Fruit fly (Drosophila melanogaster) whole organism, embryonic: Measurements from ENCODE around the gene Cnot4.

Experiments used
- CG16779 ChIP-seq: fragments of 200-800 bp; sonication (Bioruptor generic); IDR thresholded peaks from 2 replicates; pipeline ENCODE4 v1.3.6; 2022; ENCODE audit warnings: missing biosample characterization, missing genetic modification characterization
- CG2712 ChIP-seq: fragments of 200-800 bp; optimal IDR thresholded peaks from 3 replicates; lab custom pipeline; 2019; ENCODE audit warnings: missing biosample characterization, mild to moderate bottlenecking, missing genetic modification characterization, moderate library complexity
- CG3065 ChIP-seq: fragments of 200-800 bp; sonication (Bioruptor generic); optimal IDR thresholded peaks from 2 replicates; lab custom pipeline; 2016; ENCODE audit warnings: missing biosample characterization, missing genetic modification characterization
- ERR ChIP-seq: fragments of 200-800 bp; sonication (Bioruptor generic); optimal IDR thresholded peaks from 2 replicates; lab custom pipeline; 2016; ENCODE audit warnings: missing biosample characterization, missing genetic modification characterization
- HLH4C ChIP-seq: fragments of 200-800 bp; sonication (Bioruptor generic); IDR thresholded peaks from 3 replicates; pipeline ENCODE4 v1.3.6; 2022; ENCODE audit warnings: missing biosample characterization, missing genetic modification characterization; ENCODE audit not compliant: partially characterized antibody
- Nf-YA ChIP-seq: fragments of 200-800 bp; sonication (Bioruptor generic); IDR thresholded peaks from 2 replicates; pipeline ENCODE4 v1.3.6; 2022; ENCODE audit warnings: missing biosample characterization, missing genetic modification characterization
- Rfx ChIP-seq: fragments of 200-800 bp; sonication (Bioruptor generic); IDR thresholded peaks from 2 replicates; pipeline ENCODE4 v1.3.6; 2022; ENCODE audit warnings: missing biosample characterization, missing genetic modification characterization
- chinmo ChIP-seq: fragments of 200-800 bp; sonication (Bioruptor generic); IDR thresholded peaks from 4 replicates; pipeline ENCODE4 v1.3.6; 2022; ENCODE audit warnings: missing biosample characterization, missing genetic modification characterization; ENCODE audit not compliant: partially characterized antibody
- jing ChIP-seq: fragments of 200-800 bp; sonication (Bioruptor generic); optimal IDR thresholded peaks from 2 replicates; lab custom pipeline; 2018; ENCODE audit warnings: missing biosample characterization, mild to moderate bottlenecking, missing genetic modification characterization
- maf-S ChIP-seq: fragments of 200-800 bp; sonication (Bioruptor generic); optimal IDR thresholded peaks from 2 replicates; lab custom pipeline; 2016; ENCODE audit warnings: missing biosample characterization, missing genetic modification characterization
- nau ChIP-seq: fragments of 200-800 bp; sonication (Bioruptor generic); optimal IDR thresholded peaks from 3 replicates; lab custom pipeline; 2017; ENCODE audit warnings: missing biosample characterization, mild to moderate bottlenecking, missing genetic modification characterization, missing genetic modification reagents
- sisA ChIP-seq: fragments of 200-800 bp; sonication (Bioruptor generic); IDR thresholded peaks from 2 replicates; pipeline ENCODE4 v1.3.6; 2022; ENCODE audit warnings: missing biosample characterization, missing genetic modification characterization

dm6 chr2L:10418981-10419380 is 22.5 kb downstream of the Cnot4 start, which contains the start of gene RfC3:
- no peak for TF ChIP-seq jing (GFP tag; lab: Kevin White, UChicago)
- TF ChIP-seq maf-S (GFP tag; lab: Kevin White, UChicago) = no peak
- no peak for TF ChIP-seq Nf-YA (GFP tag; lab: Robert Waterston, UW)
- TF ChIP-seq Rfx (GFP tag; lab: Robert Waterston, UW) = no peak
- TF ChIP-seq CG16779 (GFP tag; lab: Robert Waterston, UW) = no peak
- no peak for TF ChIP-seq nau
- peak; percentile 84; the same call in 1 of the 4 replicates for TF ChIP-seq chinmo (GFP tag; lab: Robert Waterston, UW)
- no peak for TF ChIP-seq ERR (GFP tag; lab: Kevin White, UChicago)
- TF ChIP-seq HLH4C (GFP tag; lab: Robert Waterston, UW) = peak; percentile 98
- no peak for TF ChIP-seq CG3065 (GFP tag; lab: Kevin White, UChicago)
- TF ChIP-seq sisA (GFP tag; lab: Robert Waterston, UW) = no peak
- no peak for TF ChIP-seq CG2712 (tag; lab: Kevin White, UChicago)
